Worm (Caenorhabditis elegans) whole organism, L1 larva: ENCODE results near the gene Y75B8A.19.
A peak's percentile ranks its signal among the peaks of the same experiment; 100 is the strongest.

Experiments used
- C34B4.2 ChIP-seq: sonication (generic microtip); optimal IDR thresholded peaks from 2 replicates; lab custom pipeline; 2017; ENCODE audit warnings: mild to moderate bottlenecking, missing genetic modification characterization, missing compliant biosample characterization
- ama-1 ChIP-seq: fragments of 150-350 bp; optimal IDR thresholded peaks from 2 replicates; lab custom pipeline; 2014
- hpl-2 ChIP-seq: fragments of 150-350 bp; optimal IDR thresholded peaks from 2 replicates; lab custom pipeline; 2014; ENCODE audit warnings: missing biosample characterization, missing genetic modification reagents, missing genetic modification characterization
- isw-1 ChIP-seq: fragments of 200-800 bp; sonication (Bioruptor generic); IDR thresholded peaks from 2 replicates; pipeline ENCODE4 v1.3.6; 2022; ENCODE audit warnings: missing genetic modification characterization, missing compliant biosample characterization
- nhr-90 ChIP-seq: sonication (generic microtip); optimal IDR thresholded peaks from 2 replicates; lab custom pipeline; 2016; ENCODE audit warnings: mild to moderate bottlenecking, missing genetic modification characterization, missing compliant biosample characterization; ENCODE audit not compliant: poor library complexity
- skn-1 ChIP-seq: fragments of 150-350 bp; optimal IDR thresholded peaks from 2 replicates; lab custom pipeline; 2014; ENCODE audit warnings: missing biosample characterization, missing genetic modification characterization
- sptf-1 ChIP-seq: fragments of 150-350 bp; optimal IDR thresholded peaks from 2 replicates; lab custom pipeline; 2014; ENCODE audit warnings: missing biosample characterization, missing genetic modification characterization
- ztf-4 ChIP-seq: fragments of 150-350 bp; optimal IDR thresholded peaks from 2 replicates; lab custom pipeline; 2014; ENCODE audit warnings: missing biosample characterization, missing genetic modification characterization

Gene Y75B8A.19

DNA sequence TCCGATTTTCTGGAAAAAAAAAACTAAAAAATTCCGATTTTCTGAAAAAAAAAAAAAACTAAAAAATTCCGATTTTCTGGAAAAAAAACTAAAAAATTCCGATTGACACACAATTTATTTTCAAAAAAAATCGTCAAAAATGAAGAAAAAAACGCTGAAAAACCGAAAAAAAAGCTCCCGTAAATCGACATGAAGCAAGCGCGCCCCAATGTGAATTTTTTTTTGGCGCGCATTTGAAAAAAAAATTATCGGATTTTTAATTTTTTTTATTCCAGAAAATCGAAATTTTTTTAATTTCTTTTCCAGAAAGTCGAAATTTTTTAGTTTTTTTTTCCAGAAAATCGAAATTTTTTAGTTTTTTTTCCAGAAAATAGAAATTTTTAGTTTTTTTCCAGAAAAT lies 52.3 kb downstream of the Y75B8A.19 start (continued):
- TF ChIP-seq hpl-2, result no peak
- TF ChIP-seq ztf-4 (tag; lab: Kevin White, UChicago), result no peak
- no peak for TF ChIP-seq sptf-1
- no peak for TF ChIP-seq nhr-90
- peak; percentile 40 for TF ChIP-seq skn-1
- no peak for TF ChIP-seq C34B4.2 (tag; lab: Kevin White, UChicago)
- TF ChIP-seq isw-1 (GFP tag; lab: Robert Waterston, UW), result peak; percentile 17; the same call in 1 of the 2 replicates
- no peak for TF ChIP-seq ama-1
